Worm (Caenorhabditis elegans) whole organism, L1 larva: ENCODE measurements around the gene tre-4.

Experiments used
- alr-1 ChIP-seq: fragments of 200-800 bp; sonication (Bioruptor generic); optimal IDR thresholded peaks from 2 replicates; lab custom pipeline; 2018; ENCODE audit warnings: borderline replicate concordance, mild to moderate bottlenecking, missing genetic modification characterization, missing compliant biosample characterization
- ceh-8 ChIP-seq: fragments of 200-800 bp; sonication (Bioruptor generic); optimal IDR thresholded peaks from 2 replicates; lab custom pipeline; 2018; ENCODE audit warnings: mild to moderate bottlenecking, missing genetic modification characterization, moderate library complexity, missing compliant biosample characterization
- ceh-82 ChIP-seq, 3 experiments: fragments of 150-350 bp in 1 of 3; sonication (generic microtip) in 2 of 3; optimal IDR thresholded peaks; 2 replicates each; lab custom pipeline; 2014 to 2017; ENCODE audit warnings: missing biosample characterization in 3 of 3, missing genetic modification characterization in 3 of 3
- dpl-1 ChIP-seq, 3 experiments: fragments of 150-350 bp in 2 of 3; sonication (generic microtip) in 1 of 3; optimal IDR thresholded peaks; 2 replicates each; lab custom pipeline; 2014 to 2017; ENCODE audit warnings: missing biosample characterization in 3 of 3, missing genetic modification characterization in 3 of 3, missing genetic modification reagents in 3 of 3
- dsc-1 ChIP-seq: sonication (generic microtip); optimal IDR thresholded peaks from 2 replicates; lab custom pipeline; 2016; ENCODE audit warnings: mild to moderate bottlenecking, missing genetic modification characterization, missing compliant biosample characterization
- efl-3 ChIP-seq: fragments of 200-800 bp; sonication (Bioruptor generic); optimal IDR thresholded peaks from 2 replicates; lab custom pipeline; 2018; ENCODE audit warnings: mild to moderate bottlenecking, missing genetic modification characterization, missing compliant biosample characterization
- egl-13 ChIP-seq: sonication (generic microtip); optimal IDR thresholded peaks from 2 replicates; lab custom pipeline; 2016; ENCODE audit warnings: missing genotype, missing genetic modification reagents, missing genetic modification characterization, missing compliant biosample characterization
- egl-27 ChIP-seq, 2 experiments: fragments of 150-350 bp in 1 of 2; sonication (generic microtip); optimal IDR thresholded peaks; 3 replicates each; lab custom pipeline; 2017 to 2018; ENCODE audit warnings: missing biosample characterization in 2 of 2, missing genetic modification characterization in 2 of 2, missing genetic modification reagents in 2 of 2
- fkh-10 ChIP-seq: sonication (generic microtip); optimal IDR thresholded peaks from 2 replicates; lab custom pipeline; 2017; ENCODE audit warnings: missing biosample characterization, missing genetic modification reagents, missing genetic modification characterization
- fkh-8 ChIP-seq: sonication (generic microtip); optimal IDR thresholded peaks from 2 replicates; lab custom pipeline; 2016; ENCODE audit warnings: mild to moderate bottlenecking, missing genetic modification characterization, missing compliant biosample characterization
- fos-1 ChIP-seq: fragments of 150-350 bp; optimal IDR thresholded peaks from 2 replicates; lab custom pipeline; 2014; ENCODE audit warnings: missing biosample characterization, missing genetic modification characterization
- grh-1 ChIP-seq: fragments of 200-800 bp; sonication (Bioruptor generic); IDR thresholded peaks from 2 replicates; pipeline ENCODE4 v1.3.6; 2022; ENCODE audit warnings: missing genetic modification reagents, missing genetic modification characterization, missing compliant biosample characterization
- hpl-2 ChIP-seq: fragments of 150-350 bp; optimal IDR thresholded peaks from 2 replicates; lab custom pipeline; 2014; ENCODE audit warnings: missing biosample characterization, missing genetic modification reagents, missing genetic modification characterization
- isw-1 ChIP-seq: fragments of 200-800 bp; sonication (Bioruptor generic); IDR thresholded peaks from 2 replicates; pipeline ENCODE4 v1.3.6; 2022; ENCODE audit warnings: missing genetic modification characterization, missing compliant biosample characterization
- jun-1 ChIP-seq: fragments of 150-350 bp; optimal IDR thresholded peaks from 2 replicates; lab custom pipeline; 2014; ENCODE audit warnings: missing biosample characterization, missing genetic modification reagents, missing genetic modification characterization
- lin-13 ChIP-seq: fragments of 150-350 bp; optimal IDR thresholded peaks from 2 replicates; lab custom pipeline; 2014; ENCODE audit warnings: missing biosample characterization, missing genetic modification reagents, missing genetic modification characterization
- lin-14 ChIP-seq: fragments of 200-800 bp; sonication (Bioruptor generic); optimal IDR thresholded peaks from 2 replicates; lab custom pipeline; 2018; ENCODE audit warnings: mild to moderate bottlenecking, missing genetic modification characterization, moderate library complexity, missing compliant biosample characterization
- lin-15B ChIP-seq: fragments of 150-350 bp; sonication (generic microtip); optimal IDR thresholded peaks from 3 replicates; lab custom pipeline; 2014; ENCODE audit warnings: missing biosample characterization, missing genetic modification characterization
- lin-35 ChIP-seq, 2 experiments: fragments of 150-350 bp; optimal IDR thresholded peaks; 2 replicates each; lab custom pipeline; 2014; ENCODE audit warnings: missing biosample characterization in 2 of 2, missing genetic modification characterization in 2 of 2, missing genetic modification reagents in 2 of 2
- lir-3 ChIP-seq: sonication (generic microtip); optimal IDR thresholded peaks from 2 replicates; lab custom pipeline; 2016; ENCODE audit warnings: mild to moderate bottlenecking, missing genetic modification characterization, moderate library complexity, missing compliant biosample characterization; ENCODE audit not compliant: poor library complexity
- lsy-2 ChIP-seq, 2 experiments: fragments of 150-350 bp; optimal IDR thresholded peaks; 2 replicates each; lab custom pipeline; 2014; ENCODE audit warnings: missing biosample characterization in 2 of 2, missing genetic modification characterization in 2 of 2
- mep-1 ChIP-seq: fragments of 150-350 bp; optimal IDR thresholded peaks from 2 replicates; lab custom pipeline; 2014; ENCODE audit warnings: missing biosample characterization, missing genetic modification characterization
- nhr-20 ChIP-seq: sonication (generic microtip); optimal IDR thresholded peaks from 2 replicates; lab custom pipeline; 2016; ENCODE audit warnings: mild to moderate bottlenecking, missing genetic modification characterization, missing compliant biosample characterization
- nhr-47 ChIP-seq: sonication (generic microtip); optimal IDR thresholded peaks from 2 replicates; lab custom pipeline; 2016; ENCODE audit warnings: mild to moderate bottlenecking, missing genetic modification characterization, moderate library complexity, missing compliant biosample characterization
- nhr-71 ChIP-seq: sonication (generic microtip); optimal IDR thresholded peaks from 2 replicates; lab custom pipeline; 2016; ENCODE audit warnings: mild to moderate bottlenecking, missing genetic modification characterization, moderate library complexity, missing compliant biosample characterization
- nhr-84 ChIP-seq: sonication (generic microtip); optimal IDR thresholded peaks from 2 replicates; lab custom pipeline; 2017; ENCODE audit warnings: missing biosample characterization, missing genetic modification characterization
- nhr-90 ChIP-seq: sonication (generic microtip); optimal IDR thresholded peaks from 2 replicates; lab custom pipeline; 2016; ENCODE audit warnings: mild to moderate bottlenecking, missing genetic modification characterization, missing compliant biosample characterization; ENCODE audit not compliant: poor library complexity
- snu-23 ChIP-seq: sonication (generic microtip); optimal IDR thresholded peaks from 2 replicates; lab custom pipeline; 2016; ENCODE audit warnings: missing genetic modification characterization, missing compliant biosample characterization
- sox-4 ChIP-seq: sonication (generic microtip); optimal IDR thresholded peaks from 2 replicates; lab custom pipeline; 2016; ENCODE audit warnings: missing genetic modification characterization, missing compliant biosample characterization
- sptf-1 ChIP-seq: fragments of 150-350 bp; optimal IDR thresholded peaks from 2 replicates; lab custom pipeline; 2014; ENCODE audit warnings: missing biosample characterization, missing genetic modification characterization
- swsn-7 ChIP-seq: sonication (generic microtip); optimal IDR thresholded peaks from 2 replicates; lab custom pipeline; 2016; ENCODE audit warnings: missing genetic modification characterization, missing compliant biosample characterization
- tbx-2 ChIP-seq: sonication (generic microtip); optimal IDR thresholded peaks from 2 replicates; lab custom pipeline; 2016; ENCODE audit warnings: missing genetic modification characterization, missing compliant biosample characterization
- unc-130 ChIP-seq: fragments of 150-350 bp; optimal IDR thresholded peaks from 2 replicates; lab custom pipeline; 2017; ENCODE audit warnings: missing biosample characterization, missing genetic modification characterization, inconsistent platforms
- unc-30 ChIP-seq: sonication (generic microtip); optimal IDR thresholded peaks from 2 replicates; lab custom pipeline; 2017; ENCODE audit warnings: missing biosample characterization, missing genetic modification characterization
- unc-86 ChIP-seq: sonication (generic microtip); optimal IDR thresholded peaks from 2 replicates; lab custom pipeline; 2016; ENCODE audit warnings: missing genetic modification characterization, missing compliant biosample characterization
- xbp-1 ChIP-seq: sonication (generic microtip); optimal IDR thresholded peaks from 2 replicates; lab custom pipeline; 2016; ENCODE audit warnings: missing genetic modification characterization, missing compliant biosample characterization
- zip-4 ChIP-seq: fragments of 200-800 bp; sonication (Bioruptor generic); optimal IDR thresholded peaks from 2 replicates; lab custom pipeline; 2018; ENCODE audit warnings: mild to moderate bottlenecking, missing genetic modification characterization, moderate library complexity, missing compliant biosample characterization

The tre-4 gene

DNA sequence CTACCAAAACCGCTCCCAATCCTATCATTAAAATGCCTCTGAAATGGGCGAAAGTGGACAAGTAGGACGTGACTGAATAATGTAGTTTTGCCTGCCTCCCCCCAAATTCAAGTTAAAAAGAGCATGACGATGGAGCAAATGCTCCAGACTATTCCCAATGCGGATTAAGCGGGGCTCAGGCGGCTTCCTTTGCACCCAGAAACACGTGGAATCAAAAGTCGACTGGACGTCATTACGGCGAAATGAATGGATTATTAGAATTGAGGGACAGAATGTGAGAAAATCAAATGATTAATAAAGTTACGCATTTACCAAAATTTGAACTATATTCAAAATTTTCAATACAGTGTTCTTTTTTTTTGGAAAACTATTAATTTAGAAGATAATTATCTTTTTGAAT, 28.0 kb downstream of the tre-4 start (continued):
- no peak for TF ChIP-seq sptf-1 (tag; lab: Kevin White, UChicago)
- peak; percentile 46 for TF ChIP-seq nhr-71 (tag; lab: Kevin White, UChicago)
- TF ChIP-seq nhr-84 (tag; lab: Kevin White, UChicago) = no peak
- TF ChIP-seq alr-1 (tag; lab: Kevin White, UChicago) = no peak
- TF ChIP-seq, all 84 proteins: peak for 8

DNA sequence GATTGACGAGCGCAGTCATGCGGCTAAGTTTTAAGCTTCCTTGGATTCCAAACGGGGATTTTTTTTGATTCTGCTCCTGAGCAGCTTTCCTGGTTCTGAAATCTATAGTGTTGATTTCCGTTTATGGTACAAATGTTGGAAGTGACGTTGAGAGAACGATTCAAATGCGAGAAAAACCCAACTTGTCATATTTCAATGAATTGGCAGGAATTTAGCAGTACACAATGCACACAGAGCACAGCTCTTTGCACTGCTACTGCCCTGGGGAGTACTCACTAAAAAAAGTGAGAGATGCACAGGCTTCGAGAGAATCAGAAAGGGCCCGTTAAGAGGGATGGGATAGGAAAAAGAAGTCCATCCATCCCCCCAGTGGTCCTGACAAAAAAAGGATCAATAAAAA, 28.6 kb downstream of the tre-4 start, which contains the start of gene sad-1:
Gene sad-1, minus strand, starts transcription at position 101 of the 400 bp plus-strand sequence.
- TF ChIP-seq lin-14 (peak; percentile 38), unc-130 (no peak)

DNA sequence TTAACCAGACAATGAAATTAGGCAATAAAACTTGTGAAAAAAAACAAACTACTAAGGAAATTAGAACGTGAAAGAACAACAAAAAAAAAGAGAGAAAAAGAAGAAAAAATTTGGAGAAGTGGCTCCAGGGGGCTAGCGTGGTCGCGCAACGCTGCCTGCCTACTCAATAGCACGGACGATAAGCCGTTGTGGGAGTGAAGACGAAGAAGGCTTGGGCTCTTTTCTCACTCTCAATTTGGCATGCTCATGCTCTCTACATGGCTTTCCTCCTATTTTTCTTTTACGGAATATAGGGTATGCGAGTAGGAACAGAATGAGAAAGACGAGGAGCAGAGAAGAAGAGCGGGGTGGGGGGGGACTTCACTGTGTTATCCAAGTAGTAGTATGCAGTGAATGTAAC, 30.3 kb downstream of the tre-4 start:
- TF ChIP-seq unc-86 (tag; lab: Kevin White, UChicago) (peak; percentile 33), efl-3 (GFP tag; lab: Kevin White, UChicago) (no peak), lsy-2 (tag; optimal IDR thresholded peaks at IDR 0.05; lab: Kevin White, UChicago) (peak; percentile 9 to 51), swsn-7 (tag; lab: Kevin White, UChicago) (peak; percentile 52), lir-3 (no peak), unc-30 (tag; lab: Kevin White, UChicago) (no peak), hpl-2 (no peak), fkh-10 (peak; percentile 44), lin-35 (GFP tag; optimal IDR thresholded peaks at IDR 0.05; lab: Kevin White, UChicago) (peak in 1 of 2 experiments; percentile 5), tbx-2 (tag; lab: Kevin White, UChicago) (peak; percentile 28), lin-15B (tag; lab: Kevin White, UChicago) (peak; percentile 9), egl-27 (tag; optimal IDR thresholded peaks at IDR 0.05; lab: Kevin White, UChicago) (no peak), zip-4 (GFP tag; lab: Kevin White, UChicago) (no peak), jun-1 (tag; lab: Kevin White, UChicago) (no peak), nhr-47 (tag; lab: Kevin White, UChicago) (peak; percentile 51), snu-23 (GFP tag; lab: Kevin White, UChicago) (peak; percentile 18), grh-1 (no peak), fkh-8 (tag; lab: Kevin White, UChicago) (peak; percentile 66), sox-4 (tag; lab: Kevin White, UChicago) (no peak), alr-1 (tag; lab: Kevin White, UChicago) (no peak), nhr-71 (tag; lab: Kevin White, UChicago) (peak; percentile 46), nhr-90 (tag; lab: Kevin White, UChicago) (no peak), dpl-1 (GFP tag; optimal IDR thresholded peaks at IDR 0.05; lab: Kevin White, UChicago) (no peak), fos-1 (no peak), egl-13 (peak; percentile 22), lin-13 (GFP tag; lab: Kevin White, UChicago) (no peak), lin-14 (peak; percentile 86), xbp-1 (tag; lab: Kevin White, UChicago) (peak; percentile 33), mep-1 (peak; percentile 23), dsc-1 (tag; lab: Kevin White, UChicago) (peak; percentile 7), ceh-8 (GFP tag; lab: Kevin White, UChicago) (no peak), isw-1 (GFP tag; lab: Robert Waterston, UW) (peak; percentile 30), ceh-82 (tag; optimal IDR thresholded peaks at IDR 0.05; lab: Kevin White, UChicago) (peak in 2 of 3 experiments; percentile 54 to 75)

DNA sequence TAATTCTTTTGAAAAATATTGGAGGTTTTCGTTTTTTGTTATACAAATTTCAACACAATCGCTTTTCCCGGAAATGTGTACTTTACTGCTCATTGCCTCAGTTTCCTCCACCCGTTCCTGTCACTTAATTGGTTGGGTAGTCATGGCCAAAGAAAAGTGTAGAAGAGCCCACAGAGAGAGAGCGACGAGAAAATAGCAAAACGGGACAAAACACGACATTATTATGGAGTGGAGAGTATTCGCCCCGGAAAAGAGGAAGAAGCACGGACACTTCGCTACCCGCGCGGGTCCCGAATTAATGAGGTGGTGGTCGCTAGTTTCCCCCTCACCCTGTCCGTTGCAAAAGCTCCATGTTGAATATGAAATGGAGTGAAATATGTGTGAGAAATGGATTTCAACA, 31.9 kb downstream of the tre-4 start:
- TF ChIP-seq nhr-90 (tag; lab: Kevin White, UChicago) = no peak
- peak; percentile 35 for TF ChIP-seq lin-14
- TF ChIP-seq fkh-8 (tag; lab: Kevin White, UChicago) = peak; percentile 21
- no peak for TF ChIP-seq nhr-20 (tag; lab: Kevin White, UChicago)
